Fruit fly (Drosophila melanogaster) whole organism, pupa: ENCODE measurements around the gene CG7126.

Experiments used
- CG10348 ChIP-seq: fragments of 200-800 bp; sonication (Bioruptor generic); IDR thresholded peaks from 2 replicates; pipeline ENCODE4 v1.3.6; 2022; ENCODE audit warnings: missing biosample characterization, missing genetic modification characterization
- CG32121 ChIP-seq: fragments of 200-800 bp; sonication (Bioruptor generic); IDR thresholded peaks from 2 replicates; pipeline ENCODE4 v1.3.6; 2022; ENCODE audit warnings: missing biosample characterization, missing genetic modification characterization

dm6 chr3R:18310766-18311367 lies 8.2 kb upstream of the CG7126 start:
- TF ChIP-seq CG32121 (GFP tag; lab: Robert Waterston, UW) (0 out of 2 replicates have a peak, but pooled peaks have one; percentile 15), CG10348 (GFP tag; lab: Robert Waterston, UW) (no peak)
